Worm (Caenorhabditis elegans): ENCODE measurements around the gene nmgp-1.

ce11 chrII:6306125-6306524 lies 45.5 kb downstream of the nmgp-1 start, which contains the start of gene C29F5.8:
- no peak for TF ChIP-seq cog-1 (tag; optimal IDR thresholded peaks at IDR 0.05)
- TF ChIP-seq tab-1 (GFP tag; IDR thresholded peaks at IDR 0.05) = no peak
- no peak for TF ChIP-seq med-1 (GFP tag; optimal IDR thresholded peaks at IDR 0.05; ENCODE audit: insufficient read depth)
- no peak for TF ChIP-seq ref-1 (GFP tag; conservative IDR thresholded peaks at IDR 0.05)
- no peak for TF ChIP-seq flt-1 (GFP tag; IDR thresholded peaks at IDR 0.05)
- TF ChIP-seq ztf-23 (GFP tag; IDR thresholded peaks at IDR 0.05) = no peak
- no peak for TF ChIP-seq ztf-29 (GFP tag; IDR thresholded peaks at IDR 0.05)
- TF ChIP-seq klf-2 (GFP tag; conservative IDR thresholded peaks at IDR 0.05) = no peak
- TF ChIP-seq T22C8.4 (GFP tag; IDR thresholded peaks at IDR 0.05) = no peak

Data from whole organism, midembryonic.